Worm (Caenorhabditis elegans): ENCODE measurements around the gene unc-105.
A peak's percentile ranks its signal among the peaks of the same experiment; 100 is the strongest.

DNA sequence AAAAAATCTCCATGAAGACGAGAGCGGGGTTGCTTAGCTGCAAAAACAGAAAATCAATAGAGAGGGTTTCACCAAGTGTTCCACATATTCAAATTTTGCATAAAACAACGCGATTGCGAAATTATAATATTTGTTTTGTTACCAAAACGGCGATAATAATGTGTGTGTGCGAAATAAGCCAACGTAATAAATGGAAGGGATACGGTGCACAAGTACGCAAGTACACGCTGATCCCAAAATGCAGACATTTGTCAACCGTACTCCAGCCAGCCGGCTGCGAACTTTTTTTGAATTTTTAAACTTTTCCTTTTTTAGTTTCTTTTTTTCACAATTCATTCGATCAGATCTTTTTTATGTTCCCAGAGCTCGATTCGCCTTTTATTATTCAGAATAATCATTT lies 8.6 kb downstream of the unc-105 start, which contains the start of gene ire-1:
- TF ChIP-seq snpc-4 (GFP tag; optimal IDR thresholded peaks at IDR 0.05) = no peak
- TF ChIP-seq snpc-4 (tag; optimal IDR thresholded peaks at IDR 0.05) = peak in 1 of 4 experiments; percentile 55
- no peak for TF ChIP-seq him-1 (tag; optimal IDR thresholded peaks at IDR 0.05)
- peak; percentile 37 for TF ChIP-seq ZK185.1 (tag; optimal IDR thresholded peaks at IDR 0.05; ENCODE audit: poor library complexity, severe bottlenecking)
- TF ChIP-seq pha-4 (tag; optimal IDR thresholded peaks at IDR 0.05) = peak; percentile 73
- TF ChIP-seq sptf-2 (GFP tag; optimal IDR thresholded peaks at IDR 0.05) = no peak
- peak; percentile 63 for TF ChIP-seq F49E8.2 (tag; optimal IDR thresholded peaks at IDR 0.05; ENCODE audit: insufficient read depth)
- no peak for TF ChIP-seq K11D2.4 (GFP tag; IDR thresholded peaks at IDR 0.05)
- no peak for TF ChIP-seq athp-1 (tag; optimal IDR thresholded peaks at IDR 0.05)

All from whole organism, young adult.